Worm (Caenorhabditis elegans) whole organism, L1 larva: ENCODE results near the gene C37C3.2.

Experiments
- F16B12.6 ChIP-seq: fragments of 150-350 bp; optimal IDR thresholded peaks from 2 replicates; lab custom pipeline; 2014; ENCODE audit warnings: missing biosample characterization, missing genetic modification characterization
- Y116A8C.19 ChIP-seq: sonication (generic microtip); optimal IDR thresholded peaks from 2 replicates; lab custom pipeline; 2016; ENCODE audit warnings: missing compliant biosample characterization, missing genetic modification characterization, borderline replicate concordance
- aha-1 ChIP-seq: fragments of 150-350 bp; optimal IDR thresholded peaks from 2 replicates; lab custom pipeline; 2014; ENCODE audit warnings: missing biosample characterization, missing genetic modification characterization
- aly-2 ChIP-seq: fragments of 150-350 bp; optimal IDR thresholded peaks from 2 replicates; lab custom pipeline; 2014; ENCODE audit warnings: missing biosample characterization, missing genetic modification characterization
- blmp-1 ChIP-seq: fragments of 150-350 bp; optimal IDR thresholded peaks from 2 replicates; lab custom pipeline; 2014; ENCODE audit warnings: missing biosample characterization, missing genetic modification characterization
- dpl-1 ChIP-seq, 3 experiments: fragments of 150-350 bp in 2 of 3; sonication (generic microtip) in 1 of 3; optimal IDR thresholded peaks; 2 replicates each; lab custom pipeline; 2014 to 2017; ENCODE audit warnings: missing biosample characterization in 3 of 3, missing genetic modification characterization in 3 of 3, missing genetic modification reagents in 3 of 3
- efl-1 ChIP-seq, 4 experiments: fragments of 150-350 bp; optimal IDR thresholded peaks in 3 of 4; peaks in 1 of 4; 1 replicate in 1 of 4; 2 replicates in 3 of 4; lab custom pipeline; 2014; ENCODE audit warnings: missing biosample characterization in 2 of 4, missing genetic modification characterization in 2 of 4, missing genetic modification reagents in 2 of 4
- efl-3 ChIP-seq: fragments of 200-800 bp; sonication (Bioruptor generic); optimal IDR thresholded peaks from 2 replicates; lab custom pipeline; 2018; ENCODE audit warnings: mild to moderate bottlenecking, missing genetic modification characterization, missing compliant biosample characterization
- elt-3 ChIP-seq, 6 experiments: fragments of 150-350 bp in 1 of 6; sonication (generic microtip); optimal IDR thresholded peaks; 2 replicates each; lab custom pipeline; 2017 to 2018; ENCODE audit warnings: missing biosample characterization in 6 of 6, missing genetic modification characterization in 6 of 6, inconsistent platforms in 1 of 6
- fkh-10 ChIP-seq: sonication (generic microtip); optimal IDR thresholded peaks from 2 replicates; lab custom pipeline; 2017; ENCODE audit warnings: missing biosample characterization, missing genetic modification reagents, missing genetic modification characterization
- grh-1 ChIP-seq: fragments of 200-800 bp; sonication (Bioruptor generic); IDR thresholded peaks from 2 replicates; pipeline ENCODE4 v1.3.6; 2022; ENCODE audit warnings: missing genetic modification reagents, missing genetic modification characterization, missing compliant biosample characterization
- hpl-2 ChIP-seq: fragments of 150-350 bp; optimal IDR thresholded peaks from 2 replicates; lab custom pipeline; 2014; ENCODE audit warnings: missing biosample characterization, missing genetic modification reagents, missing genetic modification characterization
- irx-1 ChIP-seq: sonication (generic microtip); optimal IDR thresholded peaks from 2 replicates; lab custom pipeline; 2016; ENCODE audit warnings: missing genetic modification characterization, missing compliant biosample characterization
- isw-1 ChIP-seq: fragments of 200-800 bp; sonication (Bioruptor generic); IDR thresholded peaks from 2 replicates; pipeline ENCODE4 v1.3.6; 2022; ENCODE audit warnings: missing genetic modification characterization, missing compliant biosample characterization
- jun-1 ChIP-seq: fragments of 150-350 bp; optimal IDR thresholded peaks from 2 replicates; lab custom pipeline; 2014; ENCODE audit warnings: missing biosample characterization, missing genetic modification reagents, missing genetic modification characterization
- lin-14 ChIP-seq: fragments of 200-800 bp; sonication (Bioruptor generic); optimal IDR thresholded peaks from 2 replicates; lab custom pipeline; 2018; ENCODE audit warnings: mild to moderate bottlenecking, missing genetic modification characterization, moderate library complexity, missing compliant biosample characterization
- lin-15B ChIP-seq: fragments of 150-350 bp; sonication (generic microtip); optimal IDR thresholded peaks from 3 replicates; lab custom pipeline; 2014; ENCODE audit warnings: missing biosample characterization, missing genetic modification characterization
- lin-39 ChIP-seq: fragments of 150-350 bp; optimal IDR thresholded peaks from 2 replicates; lab custom pipeline; 2014; ENCODE audit warnings: missing biosample characterization, missing genetic modification reagents, missing genetic modification characterization
- lsy-2 ChIP-seq, 2 experiments: fragments of 150-350 bp; optimal IDR thresholded peaks; 2 replicates each; lab custom pipeline; 2014; ENCODE audit warnings: missing biosample characterization in 2 of 2, missing genetic modification characterization in 2 of 2
- mdl-1 ChIP-seq, 2 experiments: fragments of 150-350 bp; optimal IDR thresholded peaks; 2 replicates each; lab custom pipeline; 2014 to 2017; ENCODE audit warnings: missing biosample characterization in 2 of 2, missing genetic modification characterization in 2 of 2, inconsistent platforms in 1 of 2
- mef-2 ChIP-seq: fragments of 150-350 bp; optimal IDR thresholded peaks from 2 replicates; lab custom pipeline; 2014; ENCODE audit warnings: missing biosample characterization, missing genetic modification characterization
- mep-1 ChIP-seq: fragments of 150-350 bp; optimal IDR thresholded peaks from 2 replicates; lab custom pipeline; 2014; ENCODE audit warnings: missing biosample characterization, missing genetic modification characterization
- nhr-12 ChIP-seq: sonication (generic microtip); optimal IDR thresholded peaks from 2 replicates; lab custom pipeline; 2017; ENCODE audit warnings: missing biosample characterization, missing genetic modification characterization
- nhr-28 ChIP-seq: fragments of 150-350 bp; optimal IDR thresholded peaks from 2 replicates; lab custom pipeline; 2014; ENCODE audit warnings: missing biosample characterization, missing genetic modification characterization
- nhr-76 ChIP-seq: sonication (generic microtip); optimal IDR thresholded peaks from 2 replicates; lab custom pipeline; 2017; ENCODE audit warnings: missing biosample characterization, missing genetic modification characterization
- nhr-77 ChIP-seq: fragments of 150-350 bp; optimal IDR thresholded peaks from 2 replicates; lab custom pipeline; 2014; ENCODE audit warnings: missing biosample characterization, missing genetic modification characterization
- nhr-84 ChIP-seq: sonication (generic microtip); optimal IDR thresholded peaks from 2 replicates; lab custom pipeline; 2017; ENCODE audit warnings: missing biosample characterization, missing genetic modification characterization
- rnt-1 ChIP-seq: sonication (generic microtip); optimal IDR thresholded peaks from 2 replicates; lab custom pipeline; 2016; ENCODE audit warnings: mild to moderate bottlenecking, missing genetic modification characterization, moderate library complexity, missing compliant biosample characterization
- snpc-4 ChIP-seq: fragments of 150-350 bp; optimal IDR thresholded peaks from 2 replicates; lab custom pipeline; 2014; ENCODE audit warnings: missing biosample characterization, missing genetic modification characterization
- snu-23 ChIP-seq: sonication (generic microtip); optimal IDR thresholded peaks from 2 replicates; lab custom pipeline; 2016; ENCODE audit warnings: missing genetic modification characterization, missing compliant biosample characterization
- sox-4 ChIP-seq: sonication (generic microtip); optimal IDR thresholded peaks from 2 replicates; lab custom pipeline; 2016; ENCODE audit warnings: missing genetic modification characterization, missing compliant biosample characterization
- tlp-1 ChIP-seq: fragments of 150-350 bp; optimal IDR thresholded peaks from 2 replicates; lab custom pipeline; 2014; ENCODE audit warnings: missing biosample characterization, missing genetic modification characterization
- unc-86 ChIP-seq: sonication (generic microtip); optimal IDR thresholded peaks from 2 replicates; lab custom pipeline; 2016; ENCODE audit warnings: missing genetic modification characterization, missing compliant biosample characterization
- unc-98 ChIP-seq: fragments of 200-800 bp; sonication (Bioruptor generic); IDR thresholded peaks from 2 replicates; pipeline ENCODE4 v1.3.6; 2022; ENCODE audit warnings: missing genetic modification characterization, missing compliant biosample characterization
- zag-1 ChIP-seq: fragments of 150-350 bp; optimal IDR thresholded peaks from 2 replicates; lab custom pipeline; 2014; ENCODE audit warnings: missing biosample characterization, missing genetic modification characterization

C37C3.2 gene

ce11 chrV:7861792-7862191 lies 6.0 kb downstream of the C37C3.2 start, which contains the start of gene C37C3.17:
C37C3.17 (minus strand) TSS chrV:7861892.
- no peak for TF ChIP-seq zag-1 (tag; lab: Kevin White, UChicago)
- no peak for TF ChIP-seq grh-1 (GFP tag; lab: Robert Waterston, UW)
- TF ChIP-seq dpl-1 (GFP tag; optimal IDR thresholded peaks at IDR 0.05; lab: Kevin White, UChicago): no peak
- TF ChIP-seq nhr-28: no peak
- TF ChIP-seq efl-3 (GFP tag; lab: Kevin White, UChicago): no peak
- TF ChIP-seq irx-1 (tag; lab: Kevin White, UChicago): no peak
- no peak for TF ChIP-seq rnt-1 (tag; lab: Kevin White, UChicago)
- TF ChIP-seq mep-1: no peak
- no peak for TF ChIP-seq lin-39 (tag; lab: Kevin White, UChicago)
- no peak for TF ChIP-seq nhr-12 (tag; lab: Kevin White, UChicago)

DNA sequence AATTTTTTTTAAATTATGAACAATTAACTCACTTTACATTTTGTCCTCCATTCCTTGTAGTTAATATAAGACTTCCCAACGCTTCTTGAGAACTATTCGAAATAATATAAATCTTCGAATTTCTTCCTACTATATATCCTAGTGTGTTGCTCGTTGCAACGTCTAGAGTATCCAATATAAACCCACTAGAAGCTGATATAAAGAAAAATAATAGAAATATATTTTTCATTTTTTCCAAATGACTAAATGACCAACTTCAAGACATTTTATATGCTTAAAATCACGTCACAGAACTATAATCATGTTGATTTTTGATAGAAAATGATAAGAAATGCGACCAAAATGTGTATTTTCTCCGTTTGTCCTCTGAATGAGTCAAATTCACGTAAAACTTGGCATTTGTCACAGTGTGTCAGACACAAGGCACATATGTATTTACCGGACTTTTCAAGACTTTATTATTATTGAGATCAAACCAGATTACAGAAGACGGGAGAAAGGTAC lies 7.3 kb downstream of the C37C3.2 start, which contains the start of gene C37C3.10:
TSS of gene C37C3.10 (minus strand) at position 51 of the 504 bp plus-strand sequence.
- TF ChIP-seq sox-4 (tag; lab: Kevin White, UChicago): no peak
- no peak for TF ChIP-seq jun-1 (tag; lab: Kevin White, UChicago)
- TF ChIP-seq isw-1 (GFP tag; lab: Robert Waterston, UW): no peak
- TF ChIP-seq unc-98: no peak
- no peak for TF ChIP-seq irx-1 (tag; lab: Kevin White, UChicago)
- no peak for TF ChIP-seq F16B12.6
- no peak for TF ChIP-seq lin-39 (tag; lab: Kevin White, UChicago)
- TF ChIP-seq mef-2 (tag; lab: Kevin White, UChicago): no peak
- TF ChIP-seq aly-2 (tag; lab: Kevin White, UChicago): no peak
- TF ChIP-seq nhr-76: no peak
- TF ChIP-seq lsy-2 (tag; optimal IDR thresholded peaks at IDR 0.05; lab: Kevin White, UChicago): no peak
- no peak for TF ChIP-seq snpc-4 (tag; lab: Kevin White, UChicago)
- no peak for TF ChIP-seq hpl-2 (GFP tag; lab: Kevin White, UChicago)
- no peak for TF ChIP-seq snu-23

DNA sequence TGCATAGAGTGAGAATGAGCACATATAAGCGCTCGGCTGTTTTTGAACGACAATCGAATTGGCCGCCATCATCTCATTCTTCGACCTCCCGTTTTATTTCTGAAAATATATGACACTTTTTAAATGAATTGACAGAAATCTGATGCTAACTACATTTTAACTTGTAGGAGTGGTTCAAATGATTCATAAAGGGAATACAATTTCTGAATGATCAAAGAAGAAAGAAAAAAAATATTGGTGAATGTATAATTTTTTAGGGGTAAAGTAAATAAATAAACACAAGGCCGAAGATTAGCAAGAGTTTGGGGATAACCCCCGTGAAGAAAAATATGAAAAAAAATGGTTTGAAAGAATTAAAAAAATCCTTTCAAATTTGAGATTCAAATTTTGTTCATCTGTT lies 8.9 kb downstream of the C37C3.2 start, which contains the start of gene C37C3.11:
TSS of gene C37C3.11 (minus strand) at position 101 of the 400 bp plus-strand sequence.
- TF ChIP-seq lin-15B (tag; lab: Kevin White, UChicago): no peak
- no peak for TF ChIP-seq elt-3 (tag; optimal IDR thresholded peaks at IDR 0.05; lab: Kevin White, UChicago)
- TF ChIP-seq Y116A8C.19 (tag; lab: Kevin White, UChicago): no peak
- TF ChIP-seq lin-39 (tag; lab: Kevin White, UChicago): no peak
- TF ChIP-seq nhr-84: no peak
- TF ChIP-seq tlp-1 (tag; lab: Kevin White, UChicago): no peak
- TF ChIP-seq nhr-77 (tag; lab: Kevin White, UChicago): no peak
- no peak for TF ChIP-seq unc-86
- no peak for TF ChIP-seq aly-2 (tag; lab: Kevin White, UChicago)

DNA sequence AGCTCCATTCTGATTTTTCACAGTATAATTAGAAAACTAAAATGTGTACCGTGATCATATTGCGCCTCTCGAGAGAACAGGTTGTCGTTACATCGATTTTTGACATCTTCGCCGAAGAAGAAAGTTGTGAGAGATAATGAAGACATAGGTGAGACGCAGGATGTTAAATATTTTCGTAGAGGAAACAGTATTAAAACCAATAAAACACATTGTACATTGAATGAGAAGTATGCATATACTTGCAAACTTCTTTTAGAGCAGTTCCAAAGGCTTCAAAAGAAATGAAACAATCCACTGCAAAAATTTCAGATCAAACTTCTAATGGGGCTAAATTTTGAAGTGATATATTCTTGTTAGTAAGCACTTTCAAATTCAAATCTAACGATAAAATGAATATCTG lies 15.0 kb downstream of the C37C3.2 start, which contains the start of gene nipi-4:
TSS of gene nipi-4 (minus strand) at position 101 of the 400 bp plus-strand sequence.
- TF ChIP-seq dpl-1 (GFP tag; optimal IDR thresholded peaks at IDR 0.05; lab: Kevin White, UChicago): no peak
- peak; percentile 75 for TF ChIP-seq blmp-1 (tag; lab: Kevin White, UChicago)

DNA sequence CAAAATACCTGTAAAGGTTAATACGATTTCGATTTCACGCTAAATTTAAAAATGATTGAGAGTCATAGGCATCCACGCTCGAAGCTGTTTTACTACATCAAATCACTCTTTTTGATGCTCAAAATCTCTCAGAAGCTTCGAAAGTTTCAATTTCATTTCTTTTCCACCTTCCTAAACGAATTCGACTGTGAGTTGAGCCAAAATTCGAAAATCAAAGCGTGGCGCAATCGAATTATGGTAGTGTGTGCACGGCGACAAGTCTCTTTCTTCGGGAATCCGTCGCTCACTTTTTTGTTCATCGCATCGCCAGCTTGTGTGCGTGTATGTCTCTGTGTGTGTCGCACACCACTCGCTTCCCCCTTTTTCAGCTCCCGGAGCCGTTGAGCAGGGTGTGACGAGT lies 17.2 kb downstream of the C37C3.2 start:
- TF ChIP-seq lin-14 (GFP tag; lab: Kevin White, UChicago): peak; percentile 58
- TF ChIP-seq mdl-1 (tag; optimal IDR thresholded peaks at IDR 0.05; lab: Kevin White, UChicago): no peak
- TF ChIP-seq fkh-10: peak; percentile 81

DNA sequence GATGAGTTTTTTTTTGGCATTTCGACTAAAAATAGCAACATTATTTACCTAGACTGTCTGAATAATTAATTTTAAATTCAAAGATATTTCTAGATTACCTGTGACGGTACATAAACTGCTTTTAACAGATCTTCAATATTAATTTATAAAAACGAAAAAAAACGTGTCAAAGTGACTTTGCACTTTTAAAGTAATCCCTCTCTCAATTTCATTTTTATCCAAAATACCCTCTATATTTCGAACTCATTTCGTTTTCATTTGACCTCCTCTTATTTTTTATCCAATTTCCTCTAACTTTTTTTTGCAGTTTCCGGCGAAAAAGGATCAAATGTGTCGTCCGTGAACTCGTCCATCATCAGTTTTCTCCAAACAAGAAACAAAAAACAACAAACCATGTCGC lies 19.7 kb downstream of the C37C3.2 start, which contains the start of gene F40A3.4:
TSS of gene F40A3.4 (plus strand) at position 301 of the 400 bp plus-strand sequence.
- no peak for TF ChIP-seq aha-1 (tag; lab: Kevin White, UChicago)
- TF ChIP-seq efl-1 (optimal IDR thresholded peaks at IDR 0.05; lab: Kevin White, UChicago): no peak
- TF ChIP-seq efl-1 (GFP tag; optimal IDR thresholded peaks at IDR 0.05 in 1 of 2; lab: Kevin White, UChicago): peak in 1 of 2 experiments; percentile 48
- TF ChIP-seq, all 84 proteins: peak for 1
